Fruit fly (Drosophila melanogaster): ENCODE measurements around the gene RunxA.

Gene RunxA

DNA sequence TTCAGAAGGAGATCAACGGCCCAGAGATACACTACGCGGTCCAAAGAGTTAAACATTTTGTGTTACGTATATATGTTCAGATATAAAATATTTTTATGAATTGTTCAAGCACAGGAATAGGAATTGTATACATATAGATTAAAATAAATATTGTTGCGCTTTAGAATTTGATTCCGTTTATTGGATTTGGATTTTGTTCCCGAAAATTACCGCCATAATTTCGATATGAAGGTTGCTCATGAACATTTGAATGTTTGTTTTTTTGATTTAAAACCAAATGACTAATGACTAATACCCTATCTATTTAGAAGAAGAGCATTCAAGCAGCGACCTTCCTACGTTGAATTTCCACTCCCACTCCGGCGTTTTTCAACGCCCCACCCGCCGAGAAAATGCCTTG, 20.4 kb upstream of the RunxA start (continued):
- peak in 1 of 2 experiments; percentile 32 for TF ChIP-seq chif (GFP tag; optimal IDR thresholded peaks at IDR 0.05)
- no peak for TF ChIP-seq Dip3 (GFP tag; optimal IDR thresholded peaks at IDR 0.05)
- peak; percentile 61 for TF ChIP-seq Sox100B (GFP tag; optimal IDR thresholded peaks at IDR 0.05)
- peak; percentile 7 for TF ChIP-seq gsb-n (tag; optimal IDR thresholded peaks at IDR 0.05)
- TF ChIP-seq Ravus (GFP tag; IDR thresholded peaks at IDR 0.05), result no peak
- no peak for TF ChIP-seq CG15514 (GFP tag; optimal IDR thresholded peaks at IDR 0.05)
- no peak for TF ChIP-seq CG8089 (GFP tag; optimal IDR thresholded peaks at IDR 0.05)
- TF ChIP-seq lmd (GFP tag; IDR thresholded peaks at IDR 0.05), result no peak
- peak; percentile 3 for TF ChIP-seq Max (GFP tag; optimal IDR thresholded peaks at IDR 0.05)
- TF ChIP-seq Atf6 (GFP tag; IDR thresholded peaks at IDR 0.05), result no peak
- peak; percentile 49 for TF ChIP-seq CG4820 (GFP tag; optimal IDR thresholded peaks at IDR 0.05)
- peak; percentile 9 for TF ChIP-seq CG6254 (GFP tag; optimal IDR thresholded peaks at IDR 0.05)
- no peak for TF ChIP-seq da (GFP tag; optimal IDR thresholded peaks at IDR 0.05)
- peak in 1 of 2 experiments; percentile 15 for TF ChIP-seq Hr51 (GFP tag; optimal IDR thresholded peaks at IDR 0.05)
- 0 out of 3 replicates have a peak, but pooled peaks have one; percentile 34 for TF ChIP-seq CG11456 (GFP tag; IDR thresholded peaks at IDR 0.05)
- TF ChIP-seq Chrac-16 (GFP tag; optimal IDR thresholded peaks at IDR 0.05), result peak; percentile 8
- TF ChIP-seq ind (GFP tag; optimal IDR thresholded peaks at IDR 0.05), result peak; percentile 5
- TF ChIP-seq schlank (tag; optimal IDR thresholded peaks at IDR 0.05), result no peak
- TF ChIP-seq CG10321 (GFP tag; IDR thresholded peaks at IDR 0.05), result no peak
- peak; percentile 6 for TF ChIP-seq org-1 (GFP tag; optimal IDR thresholded peaks at IDR 0.05)
- peak; percentile 39 for TF ChIP-seq az2 (GFP tag; optimal IDR thresholded peaks at IDR 0.05)
- peak; percentile 30; the same call in 1 of the 3 replicates for TF ChIP-seq dysf (GFP tag; IDR thresholded peaks at IDR 0.05)
- peak; percentile 69 for TF ChIP-seq CG7556 (GFP tag; optimal IDR thresholded peaks at IDR 0.05)
- TF ChIP-seq Blimp-1 (GFP tag; optimal IDR thresholded peaks at IDR 0.05), result peak; percentile 55
- no peak for TF ChIP-seq grn (GFP tag; optimal IDR thresholded peaks at IDR 0.05)
- TF ChIP-seq Sin3A (optimal IDR thresholded peaks at IDR 0.05), result no peak
- peak; percentile 43 for TF ChIP-seq grau (tag; optimal IDR thresholded peaks at IDR 0.05)
- peak; percentile 10 for TF ChIP-seq nau (GFP tag; optimal IDR thresholded peaks at IDR 0.05)
- no peak for TF ChIP-seq CG14050 (GFP tag; IDR thresholded peaks at IDR 0.05)
- peak; percentile 8 for TF ChIP-seq CG17385 (GFP tag; optimal IDR thresholded peaks at IDR 0.05)
- peak; percentile 38 for TF ChIP-seq CG17829 (tag; optimal IDR thresholded peaks at IDR 0.05)
- TF ChIP-seq Pdp1 (GFP tag; optimal IDR thresholded peaks at IDR 0.05), result no peak
- TF ChIP-seq ro (GFP tag; IDR thresholded peaks at IDR 0.05), result no peak
- TF ChIP-seq CG2712 (tag; optimal IDR thresholded peaks at IDR 0.05), result peak; percentile 50
- TF ChIP-seq E2f1 (GFP tag; IDR thresholded peaks at IDR 0.05), result no peak
- peak in 1 of 2 experiments; percentile 5 for TF ChIP-seq dpn (GFP tag; optimal IDR thresholded peaks at IDR 0.05)
- peak; percentile 60 for TF ChIP-seq sens (GFP tag)
- TF ChIP-seq scrt (GFP tag; optimal IDR thresholded peaks at IDR 0.05), result no peak
- TF ChIP-seq CG10543 (GFP tag; optimal IDR thresholded peaks at IDR 0.05), result no peak
- TF ChIP-seq Dll (GFP tag; IDR thresholded peaks at IDR 0.05; ENCODE audit: partially characterized antibody), result no peak
- peak; percentile 59 for TF ChIP-seq Oli (tag; optimal IDR thresholded peaks at IDR 0.05)
- TF ChIP-seq bcd (GFP tag; optimal IDR thresholded peaks at IDR 0.05), result peak; percentile 0
- TF ChIP-seq CG10431 (GFP tag; optimal IDR thresholded peaks at IDR 0.05), result no peak
- no peak for TF ChIP-seq CG14014 (GFP tag; IDR thresholded peaks at IDR 0.05)
- no peak for TF ChIP-seq CG8765 (GFP tag; IDR thresholded peaks at IDR 0.05)
- TF ChIP-seq CG4707 (GFP tag; optimal IDR thresholded peaks at IDR 0.05), result no peak
- peak; percentile 38 for TF ChIP-seq CG16815 (GFP tag; optimal IDR thresholded peaks at IDR 0.05)
- TF ChIP-seq CG13775 (GFP tag; optimal IDR thresholded peaks at IDR 0.05), result peak; percentile 27
- peak; percentile 67 for TF ChIP-seq CG18262 (tag; optimal IDR thresholded peaks at IDR 0.05)
- TF ChIP-seq kni (GFP tag; optimal IDR thresholded peaks at IDR 0.05), result no peak
- no peak for TF ChIP-seq TFAM (GFP tag; optimal IDR thresholded peaks at IDR 0.05)

Data from whole organism, embryonic.